Fruit fly (Drosophila melanogaster): ENCODE measurements around the gene Vha100-4.
A peak's percentile ranks its signal among the peaks of the same experiment; 100 is the strongest.

The Vha100-4 gene

dm6 chr3R:18436550-18437362 is 47.2 kb upstream of the Vha100-4 start (continued):
- TF ChIP-seq gt (GFP tag; IDR thresholded peaks at IDR 0.05) (no peak), Sry-β (GFP tag; optimal IDR thresholded peaks at IDR 0.05) (no peak), E2f1 (GFP tag; IDR thresholded peaks at IDR 0.05) (peak; percentile 45; the same call in 1 of the 2 replicates), vfl (GFP tag; optimal IDR thresholded peaks at IDR 0.05) (no peak), CG33213 (GFP tag; optimal IDR thresholded peaks at IDR 0.05) (peak; percentile 14), ham (GFP tag; IDR thresholded peaks at IDR 0.05) (no peak), CG10431 (GFP tag; optimal IDR thresholded peaks at IDR 0.05) (no peak), Eip74EF (GFP tag; optimal IDR thresholded peaks at IDR 0.05) (no peak), org-1 (GFP tag; optimal IDR thresholded peaks at IDR 0.05) (peak; percentile 60), CG16779 (GFP tag; IDR thresholded peaks at IDR 0.05) (no peak), Fer2 (tag; optimal IDR thresholded peaks at IDR 0.05) (peak; percentile 12), Xbp1 (GFP tag; optimal IDR thresholded peaks at IDR 0.05) (peak; percentile 58), CG1647 (GFP tag; optimal IDR thresholded peaks at IDR 0.05) (peak; percentile 56), zfh1 (GFP tag; IDR thresholded peaks at IDR 0.05) (peak; percentile 44; the same call in 1 of the 3 replicates), Neu2 (GFP tag; optimal IDR thresholded peaks at IDR 0.05; ENCODE audit: borderline replicate concordance) (no peak), Tbp (GFP tag; optimal IDR thresholded peaks at IDR 0.05) (no peak), dimm (GFP tag; IDR thresholded peaks at IDR 0.05) (no peak), wek (GFP tag; optimal IDR thresholded peaks at IDR 0.05) (no peak), scrt (GFP tag; optimal IDR thresholded peaks at IDR 0.05) (peak; percentile 49), HLH3B (GFP tag; IDR thresholded peaks at IDR 0.05) (peak; percentile 57; the same call in 1 of the 2 replicates), corto (GFP tag; optimal IDR thresholded peaks at IDR 0.05) (peak; percentile 30), dmrt11E (tag; optimal IDR thresholded peaks at IDR 0.05) (no peak), fd96Cb (tag; optimal IDR thresholded peaks at IDR 0.05) (peak; percentile 75), crol (GFP tag; IDR thresholded peaks at IDR 0.05) (peak; percentile 87), Optix (GFP tag; IDR thresholded peaks at IDR 0.05) (no peak), Hmr (GFP tag; optimal IDR thresholded peaks at IDR 0.05) (peak; percentile 72), dpn (GFP tag; optimal IDR thresholded peaks at IDR 0.05) (peak; percentile 69 to 73), Sin3A (optimal IDR thresholded peaks at IDR 0.05) (no peak), sob (GFP tag; IDR thresholded peaks at IDR 0.05) (peak; percentile 55), mirr (GFP tag; optimal IDR thresholded peaks at IDR 0.05) (no peak), crp (GFP tag; optimal IDR thresholded peaks at IDR 0.05) (peak in 1 of 2 experiments; percentile 1), ind (GFP tag; optimal IDR thresholded peaks at IDR 0.05) (peak; percentile 78), ab (GFP tag; optimal IDR thresholded peaks at IDR 0.05) (no peak), dm (GFP tag; optimal IDR thresholded peaks at IDR 0.05) (peak; percentile 22), phol (tag; optimal IDR thresholded peaks at IDR 0.05) (peak; percentile 71), CG15479 (GFP tag; optimal IDR thresholded peaks at IDR 0.05) (no peak), lab (GFP tag; optimal IDR thresholded peaks at IDR 0.05) (peak; percentile 81), CG7556 (GFP tag; optimal IDR thresholded peaks at IDR 0.05) (peak; percentile 73), Oli (tag; optimal IDR thresholded peaks at IDR 0.05) (peak; percentile 63), CG6791 (GFP tag; IDR thresholded peaks at IDR 0.05; ENCODE audit: partially characterized antibody) (no peak), Gsc (GFP tag; IDR thresholded peaks at IDR 0.05) (no peak), CG1792 (GFP tag; optimal IDR thresholded peaks at IDR 0.05) (peak; percentile 63), Rx (GFP tag; IDR thresholded peaks at IDR 0.05) (peak; percentile 29; the same call in 1 of the 2 replicates), CG12942 (GFP tag; optimal IDR thresholded peaks at IDR 0.05) (peak; percentile 30), CG3163 (GFP tag; optimal IDR thresholded peaks at IDR 0.05) (peak; percentile 44), CG3847 (GFP tag; IDR thresholded peaks at IDR 0.05) (peak; percentile 30; the same call in 1 of the 2 replicates), D19B (GFP tag; optimal IDR thresholded peaks at IDR 0.05) (peak; percentile 99), Myb (GFP tag; optimal IDR thresholded peaks at IDR 0.05) (peak; percentile 64), CG14860 (GFP tag; IDR thresholded peaks at IDR 0.05; ENCODE audit: partially characterized antibody) (no peak)

Measured in whole organism, embryonic.